Fruit fly (Drosophila melanogaster) whole organism, embryonic: ENCODE data around the gene CG7987.

Source experiments
- Adf1 ChIP-seq: fragments of 200-800 bp; sonication (Bioruptor generic); IDR thresholded peaks from 2 replicates; pipeline ENCODE4 v1.3.6; 2022; ENCODE audit warnings: missing biosample characterization, missing genetic modification characterization
- C15 ChIP-seq: fragments of 200-800 bp; sonication (Bioruptor generic); IDR thresholded peaks from 3 replicates; pipeline ENCODE4 v1.3.6; 2022; ENCODE audit warnings: missing biosample characterization, missing genetic modification characterization
- CG1024 ChIP-seq: fragments of 200-800 bp; sonication (Bioruptor generic); IDR thresholded peaks from 2 replicates; pipeline ENCODE4 v1.3.6; 2022; ENCODE audit warnings: missing biosample characterization, missing genetic modification characterization
- CG10321 ChIP-seq: fragments of 200-800 bp; sonication (Bioruptor generic); IDR thresholded peaks from 2 replicates; pipeline ENCODE4 v1.3.6; 2022; ENCODE audit warnings: missing biosample characterization, missing genetic modification characterization
- CG10366 ChIP-seq: fragments of 200-800 bp; sonication (Bioruptor generic); IDR thresholded peaks from 2 replicates; pipeline ENCODE4 v1.3.6; 2022; ENCODE audit warnings: missing biosample characterization, missing genetic modification characterization
- CG11085 ChIP-seq: fragments of 200-800 bp; sonication (Bioruptor generic); IDR thresholded peaks from 2 replicates; pipeline ENCODE4 v1.3.6; 2022; ENCODE audit warnings: missing biosample characterization, missing genetic modification characterization
- CG11696 ChIP-seq: fragments of 200-800 bp; sonication (Bioruptor generic); IDR thresholded peaks from 2 replicates; pipeline ENCODE4 v1.3.6; 2022; ENCODE audit warnings: missing biosample characterization, missing genetic modification characterization
- CG12104 ChIP-seq: fragments of 200-800 bp; sonication (Bioruptor generic); optimal IDR thresholded peaks from 3 replicates; lab custom pipeline; 2016; ENCODE audit warnings: missing biosample characterization, missing genetic modification characterization
- CG12744 ChIP-seq: fragments of 200-800 bp; sonication (Bioruptor generic); optimal IDR thresholded peaks from 2 replicates; lab custom pipeline; 2016; ENCODE audit warnings: missing biosample characterization, missing genetic modification characterization
- CG12942 ChIP-seq: fragments of 200-800 bp; sonication (Bioruptor generic); optimal IDR thresholded peaks from 3 replicates; lab custom pipeline; 2016; ENCODE audit warnings: missing biosample characterization, missing genetic modification characterization
- CG16815 ChIP-seq: fragments of 200-800 bp; sonication (Bioruptor generic); optimal IDR thresholded peaks from 3 replicates; lab custom pipeline; 2017; ENCODE audit warnings: missing biosample characterization, mild to moderate bottlenecking, missing genetic modification characterization
- CG16863 ChIP-seq: fragments of 200-800 bp; sonication (Bioruptor generic); optimal IDR thresholded peaks from 3 replicates; lab custom pipeline; 2016; ENCODE audit warnings: missing biosample characterization, missing genetic modification characterization
- CG17361 ChIP-seq: fragments of 200-800 bp; sonication (Bioruptor generic); IDR thresholded peaks from 3 replicates; pipeline ENCODE4 v1.3.6; 2022; ENCODE audit warnings: missing biosample characterization, missing genetic modification characterization
- CG17568 ChIP-seq: fragments of 200-800 bp; sonication (Bioruptor generic); optimal IDR thresholded peaks from 2 replicates; lab custom pipeline; 2018; ENCODE audit warnings: missing biosample characterization, mild to moderate bottlenecking, missing genetic modification characterization, moderate library complexity
- CG18476 ChIP-seq: fragments of 200-800 bp; sonication (Bioruptor generic); optimal IDR thresholded peaks from 2 replicates; lab custom pipeline; 2016; ENCODE audit warnings: missing biosample characterization, mild to moderate bottlenecking, missing genetic modification characterization
- CG32767 ChIP-seq: fragments of 200-800 bp; sonication (Bioruptor generic); IDR thresholded peaks from 2 replicates; pipeline ENCODE4 v1.3.6; 2022; ENCODE audit warnings: missing biosample characterization, missing genetic modification characterization
- CG3407 ChIP-seq: fragments of 200-800 bp; sonication (Bioruptor generic); optimal IDR thresholded peaks from 2 replicates; lab custom pipeline; 2018; ENCODE audit warnings: missing biosample characterization, mild to moderate bottlenecking, missing genetic modification characterization
- CG4707 ChIP-seq: fragments of 200-800 bp; sonication (Bioruptor generic); optimal IDR thresholded peaks from 2 replicates; lab custom pipeline; 2018; ENCODE audit warnings: missing biosample characterization, mild to moderate bottlenecking, missing genetic modification characterization, moderate library complexity
- CG6654 ChIP-seq: fragments of 200-800 bp; sonication (Bioruptor generic); optimal IDR thresholded peaks from 2 replicates; lab custom pipeline; 2017; ENCODE audit warnings: missing biosample characterization, mild to moderate bottlenecking, missing genetic modification characterization
- CG6791 ChIP-seq: fragments of 200-800 bp; sonication (Bioruptor generic); IDR thresholded peaks from 3 replicates; pipeline ENCODE4 v1.3.6; 2022; ENCODE audit warnings: missing biosample characterization, missing genetic modification characterization; ENCODE audit not compliant: partially characterized antibody
- CG7271 ChIP-seq: fragments of 200-800 bp; sonication (Bioruptor generic); optimal IDR thresholded peaks from 2 replicates; lab custom pipeline; 2018; ENCODE audit warnings: missing biosample characterization, mild to moderate bottlenecking, missing genetic modification characterization, moderate library complexity
- CG7928 ChIP-seq: fragments of 200-800 bp; sonication (Bioruptor generic); optimal IDR thresholded peaks from 2 replicates; lab custom pipeline; 2017; ENCODE audit warnings: missing biosample characterization, mild to moderate bottlenecking, missing genetic modification characterization
- CG8478 ChIP-seq: fragments of >200 bp; optimal IDR thresholded peaks from 2 replicates; lab custom pipeline; 2018
- CG8924 ChIP-seq: fragments of 200-800 bp; optimal IDR thresholded peaks from 3 replicates; lab custom pipeline; 2019; ENCODE audit warnings: missing biosample characterization, mild to moderate bottlenecking, missing genetic modification characterization, moderate library complexity
- CG9215 ChIP-seq: fragments of 200-800 bp; sonication (Bioruptor generic); IDR thresholded peaks from 2 replicates; pipeline ENCODE4 v1.3.6; 2022; ENCODE audit warnings: missing biosample characterization, missing genetic modification characterization
- Dll ChIP-seq: fragments of 200-800 bp; sonication (Bioruptor generic); IDR thresholded peaks from 4 replicates; pipeline ENCODE4 v1.3.6; 2022; ENCODE audit warnings: missing biosample characterization, missing genetic modification characterization; ENCODE audit not compliant: partially characterized antibody
- Ets97D ChIP-seq: fragments of 200-800 bp; sonication (Bioruptor generic); optimal IDR thresholded peaks from 3 replicates; lab custom pipeline; 2016; ENCODE audit warnings: missing biosample characterization, missing genetic modification characterization
- Hand ChIP-seq: fragments of 200-800 bp; sonication (Bioruptor generic); optimal IDR thresholded peaks from 2 replicates; lab custom pipeline; 2017; ENCODE audit warnings: mild to moderate bottlenecking, missing biosample characterization, missing genetic modification reagents, missing genetic modification characterization
- HmgD ChIP-seq: fragments of 200-800 bp; sonication (Bioruptor generic); optimal IDR thresholded peaks from 3 replicates; lab custom pipeline; 2016; ENCODE audit warnings: missing biosample characterization, missing genetic modification characterization
- Lim3 ChIP-seq: fragments of 200-800 bp; sonication (Bioruptor generic); IDR thresholded peaks from 2 replicates; pipeline ENCODE4 v1.3.6; 2022; ENCODE audit warnings: missing biosample characterization, missing genetic modification characterization
- Stat92E ChIP-seq, 3 experiments: fragments of >200 bp in 2 of 3; fragments of 200-800 bp in 1 of 3; sonication (Bioruptor generic) in 1 of 3; optimal IDR thresholded peaks; 2 replicates each; lab custom pipeline; 2017 to 2019; ENCODE audit warnings: missing biosample characterization in 3 of 3, missing genetic modification characterization in 3 of 3, mild to moderate bottlenecking in 1 of 3, moderate library complexity in 1 of 3
- Taf1 ChIP-seq: fragments of 200-800 bp; sonication (Bioruptor generic); IDR thresholded peaks from 2 replicates; pipeline ENCODE4 v1.3.6; 2022; ENCODE audit warnings: missing biosample characterization, missing genetic modification characterization
- amos ChIP-seq: fragments of 200-800 bp; sonication (Bioruptor generic); IDR thresholded peaks from 2 replicates; pipeline ENCODE4 v1.3.6; 2022; ENCODE audit warnings: missing biosample characterization, missing genetic modification characterization; ENCODE audit not compliant: partially characterized antibody
- chif ChIP-seq, 2 experiments: fragments of 200-800 bp; sonication (Bioruptor generic); optimal IDR thresholded peaks; 3 replicates each; lab custom pipeline; 2016; ENCODE audit warnings: missing biosample characterization in 2 of 2, missing genetic modification characterization in 2 of 2
- dmrt11E ChIP-seq: fragments of 200-800 bp; sonication (Bioruptor generic); optimal IDR thresholded peaks from 3 replicates; lab custom pipeline; 2018; ENCODE audit warnings: missing biosample characterization, mild to moderate bottlenecking, missing genetic modification characterization, moderate library complexity
- dpn ChIP-seq, 2 experiments: fragments of 200-800 bp; sonication (Bioruptor generic); optimal IDR thresholded peaks; 3 replicates each; lab custom pipeline; 2016; ENCODE audit warnings: missing biosample characterization in 2 of 2, missing genetic modification characterization in 2 of 2
- gce ChIP-seq: fragments of 200-800 bp; sonication (Bioruptor generic); IDR thresholded peaks from 3 replicates; pipeline ENCODE4 v1.3.6; 2022; ENCODE audit warnings: missing biosample characterization, missing genetic modification characterization
- grau ChIP-seq: fragments of 200-800 bp; optimal IDR thresholded peaks from 3 replicates; lab custom pipeline; 2019; ENCODE audit warnings: missing biosample characterization, mild to moderate bottlenecking, missing genetic modification characterization, moderate library complexity
- her ChIP-seq: fragments of 200-800 bp; sonication (Bioruptor generic); optimal IDR thresholded peaks from 2 replicates; lab custom pipeline; 2016; ENCODE audit warnings: missing biosample characterization, missing genetic modification characterization
- hkb ChIP-seq, 2 experiments: fragments of 200-800 bp in 1 of 2; fragments of >200 bp in 1 of 2; sonication (Bioruptor generic) in 1 of 2; IDR thresholded peaks in 1 of 2; optimal IDR thresholded peaks in 1 of 2; 2 replicates each; pipeline versions ENCODE4 v1.3.6 to Lab custom; 2017 to 2022; ENCODE audit warnings: missing biosample characterization in 1 of 2, missing genetic modification characterization in 1 of 2
- maf-S ChIP-seq: fragments of 200-800 bp; sonication (Bioruptor generic); optimal IDR thresholded peaks from 2 replicates; lab custom pipeline; 2016; ENCODE audit warnings: missing biosample characterization, missing genetic modification characterization
- nmo ChIP-seq: fragments of 200-800 bp; sonication (Bioruptor generic); optimal IDR thresholded peaks from 2 replicates; lab custom pipeline; 2018; ENCODE audit warnings: missing biosample characterization, mild to moderate bottlenecking, missing genetic modification characterization, moderate library complexity
- org-1 ChIP-seq: fragments of 200-800 bp; sonication (Bioruptor generic); optimal IDR thresholded peaks from 2 replicates; lab custom pipeline; 2017; ENCODE audit warnings: missing biosample characterization, missing genetic modification characterization
- pho ChIP-seq: fragments of 200-800 bp; sonication (Bioruptor generic); optimal IDR thresholded peaks from 2 replicates; lab custom pipeline; 2016; ENCODE audit warnings: missing biosample characterization, missing genetic modification characterization
- pum ChIP-seq: fragments of 200-800 bp; sonication (Bioruptor generic); optimal IDR thresholded peaks from 2 replicates; lab custom pipeline; 2016; ENCODE audit warnings: missing biosample characterization, missing genetic modification characterization
- run ChIP-seq: fragments of 200-800 bp; sonication (Bioruptor generic); optimal IDR thresholded peaks from 3 replicates; lab custom pipeline; 2018; ENCODE audit warnings: missing biosample characterization, mild to moderate bottlenecking, missing genetic modification characterization
- sens-2 ChIP-seq: fragments of 200-800 bp; sonication (Bioruptor generic); IDR thresholded peaks from 2 replicates; pipeline ENCODE4 v1.3.6; 2022; ENCODE audit warnings: missing biosample characterization, missing genetic modification characterization
- toy ChIP-seq: fragments of 200-800 bp; sonication (Bioruptor generic); IDR thresholded peaks from 2 replicates; pipeline ENCODE4 v1.3.6; 2022; ENCODE audit warnings: missing biosample characterization, missing genetic modification characterization
- ttk ChIP-seq: fragments of 200-800 bp; sonication (Bioruptor generic); IDR thresholded peaks from 2 replicates; pipeline ENCODE4 v2.1.2; 2022; ENCODE audit warnings: missing biosample characterization, missing genetic modification characterization
- unpg ChIP-seq: fragments of 200-800 bp; sonication (Bioruptor generic); optimal IDR thresholded peaks from 3 replicates; lab custom pipeline; 2018; ENCODE audit warnings: missing biosample characterization, mild to moderate bottlenecking, missing genetic modification characterization, moderate library complexity
- vnd ChIP-seq: fragments of 200-800 bp; sonication (Bioruptor generic); IDR thresholded peaks from 3 replicates; pipeline ENCODE4 v1.3.6; 2022; ENCODE audit warnings: missing biosample characterization, missing genetic modification characterization; ENCODE audit not compliant: partially characterized antibody

Gene CG7987

DNA sequence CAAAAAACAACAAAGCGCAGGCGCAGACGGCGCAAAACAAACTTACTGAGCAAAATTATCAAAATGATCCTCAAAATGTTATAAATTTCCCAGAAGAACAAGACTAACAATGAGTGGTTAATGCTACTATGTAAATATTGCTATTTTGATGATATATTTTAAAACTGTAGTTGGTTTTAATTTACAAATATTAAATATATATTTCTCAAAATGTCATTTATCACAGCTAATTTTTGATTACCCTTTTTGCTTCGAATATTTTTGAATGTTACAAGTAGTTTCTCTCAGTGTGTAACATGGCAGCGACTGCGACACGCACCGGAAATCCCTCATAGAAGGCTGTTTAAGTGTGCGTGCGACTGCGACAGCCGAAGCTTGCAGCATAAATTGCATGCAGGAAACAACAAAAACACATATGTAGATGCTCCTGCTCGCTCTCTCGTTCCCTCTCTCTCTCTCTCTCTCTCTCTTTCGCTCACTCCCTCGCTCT, 22.3 kb upstream of the CG7987 start (continued):
- TF ChIP-seq CG7928 (GFP tag; lab: Kevin White, UChicago), result no peak
- TF ChIP-seq CG12104 (GFP tag; lab: Kevin White, UChicago), result no peak
- TF ChIP-seq CG4707 (GFP tag; lab: Kevin White, UChicago), result no peak
- TF ChIP-seq CG1024, result no peak
- TF ChIP-seq Stat92E (GFP tag; optimal IDR thresholded peaks at IDR 0.05; lab: Kevin White, UChicago), result no peak
- no peak for TF ChIP-seq CG11085
- no peak for TF ChIP-seq Adf1
- no peak for TF ChIP-seq CG16815 (GFP tag; lab: Kevin White, UChicago)
- TF ChIP-seq CG12942 (GFP tag; lab: Kevin White, UChicago), result no peak
- TF ChIP-seq run, result no peak
- TF ChIP-seq CG16863 (GFP tag; lab: Kevin White, UChicago), result no peak
- TF ChIP-seq CG11696 (GFP tag; lab: Robert Waterston, UW), result no peak
- TF ChIP-seq CG17361 (GFP tag; lab: Robert Waterston, UW), result peak; percentile 60
- TF ChIP-seq ttk, result no peak
- TF ChIP-seq CG7271 (tag; lab: Kevin White, UChicago), result no peak
- TF ChIP-seq pum (GFP tag; lab: Kevin White, UChicago), result no peak
- no peak for TF ChIP-seq Taf1 (GFP tag; lab: Robert Waterston, UW)
- no peak for TF ChIP-seq HmgD
- TF ChIP-seq CG12744, result no peak
- TF ChIP-seq CG8478 (lab: Kevin White, UChicago), result no peak
- TF ChIP-seq sens-2 (GFP tag; lab: Robert Waterston, UW), result no peak
- peak; percentile 32 for TF ChIP-seq Ets97D (GFP tag; lab: Kevin White, UChicago)
- peak; percentile 8 for TF ChIP-seq CG3407 (GFP tag; lab: Kevin White, UChicago)
- TF ChIP-seq Hand (GFP tag; lab: Kevin White, UChicago), result no peak
- TF ChIP-seq CG18476 (GFP tag; lab: Kevin White, UChicago), result peak; percentile 10
- TF ChIP-seq CG10366, result no peak
- TF ChIP-seq amos (GFP tag; lab: Robert Waterston, UW), result no peak
- peak in 1 of 2 experiments; percentile 38 for TF ChIP-seq dpn (GFP tag; optimal IDR thresholded peaks at IDR 0.05; lab: Kevin White, UChicago)
- no peak for TF ChIP-seq gce (GFP tag; lab: Robert Waterston, UW)
- TF ChIP-seq her (GFP tag; lab: Kevin White, UChicago), result no peak
- TF ChIP-seq unpg (GFP tag; lab: Kevin White, UChicago), result peak; percentile 61
- peak in 1 of 2 experiments; percentile 18 for TF ChIP-seq chif (GFP tag; optimal IDR thresholded peaks at IDR 0.05; lab: Kevin White, UChicago)
- TF ChIP-seq CG32767 (GFP tag; lab: Robert Waterston, UW), result no peak
- TF ChIP-seq hkb (optimal IDR thresholded peaks at IDR 0.05; lab: Kevin White, UChicago), result no peak
- 0 out of 2 replicates have a peak, but pooled peaks have one; percentile 25 for TF ChIP-seq hkb (GFP tag; IDR thresholded peaks at IDR 0.05; lab: Robert Waterston, UW)
- peak; percentile 41 for TF ChIP-seq nmo (GFP tag; lab: Kevin White, UChicago)
- TF ChIP-seq Dll, result no peak
- no peak for TF ChIP-seq C15 (GFP tag; lab: Robert Waterston, UW)
- TF ChIP-seq dmrt11E (tag; lab: Kevin White, UChicago), result peak; percentile 68
- TF ChIP-seq CG9215 (GFP tag; lab: Robert Waterston, UW), result no peak
- no peak for TF ChIP-seq CG17568 (GFP tag; lab: Kevin White, UChicago)
- no peak for TF ChIP-seq CG6791
- no peak for TF ChIP-seq vnd (GFP tag; lab: Robert Waterston, UW)
- TF ChIP-seq maf-S (GFP tag; lab: Kevin White, UChicago), result no peak
- TF ChIP-seq CG8924, result peak; percentile 37
- TF ChIP-seq grau, result peak; percentile 37
- TF ChIP-seq org-1, result no peak
- TF ChIP-seq CG10321 (GFP tag; lab: Robert Waterston, UW), result no peak
- TF ChIP-seq CG6654 (GFP tag; lab: Kevin White, UChicago), result no peak
- no peak for TF ChIP-seq Lim3 (GFP tag; lab: Robert Waterston, UW)
- TF ChIP-seq toy, result no peak
- no peak for TF ChIP-seq pho (GFP tag; lab: Kevin White, UChicago)
